Fruit fly (Drosophila melanogaster) S2 (cell line): ENCODE results near the gene fmt.

Experiments
- CG8478 ChIP-seq: fragments of >200 bp; optimal IDR thresholded peaks from 2 replicates; lab custom pipeline; 2018
- CTCF ChIP-seq, 2 experiments: fragments of >200 bp; optimal IDR thresholded peaks; 2 replicates each; lab custom pipeline; 2018

dm6 chr3L:6184884-6185438, 11.3 kb upstream of the fmt start, which contains the start of the genes D19B and CG43293:
- peak; percentile 30 to 53 for TF ChIP-seq CTCF (optimal IDR thresholded peaks at IDR 0.05; lab: Kevin White, UChicago)
- no peak for TF ChIP-seq CG8478 (lab: Kevin White, UChicago)
